Fruit fly (Drosophila melanogaster) whole organism, embryonic: Measurements from ENCODE around the gene CG34313.

ENCODE experiments used
- Ada2b ChIP-seq: fragments of 200-800 bp; sonication (Bioruptor generic); IDR thresholded peaks from 2 replicates; pipeline ENCODE4 v1.3.6; 2022; ENCODE audit warnings: missing biosample characterization, missing genetic modification characterization
- Adf1 ChIP-seq: fragments of 200-800 bp; sonication (Bioruptor generic); IDR thresholded peaks from 2 replicates; pipeline ENCODE4 v1.3.6; 2022; ENCODE audit warnings: missing biosample characterization, missing genetic modification characterization
- Aef1 ChIP-seq: fragments of 200-800 bp; sonication (Bioruptor generic); IDR thresholded peaks from 3 replicates; pipeline ENCODE4 v1.3.6; 2022; ENCODE audit warnings: missing biosample characterization, missing genetic modification characterization
- Antp ChIP-seq: fragments of 200-800 bp; sonication (Bioruptor generic); optimal IDR thresholded peaks from 3 replicates; lab custom pipeline; 2016; ENCODE audit warnings: missing biosample characterization, missing genetic modification characterization
- Bdp1 ChIP-seq: fragments of 200-800 bp; sonication (Bioruptor generic); optimal IDR thresholded peaks from 3 replicates; lab custom pipeline; 2016; ENCODE audit warnings: missing biosample characterization, missing genetic modification characterization
- CG10267 ChIP-seq: fragments of 200-800 bp; sonication (Bioruptor generic); optimal IDR thresholded peaks from 2 replicates; lab custom pipeline; 2018; ENCODE audit warnings: missing biosample characterization, mild to moderate bottlenecking, missing genetic modification characterization, moderate library complexity
- CG10979 ChIP-seq: fragments of 200-800 bp; sonication (Bioruptor generic); optimal IDR thresholded peaks from 2 replicates; lab custom pipeline; 2018; ENCODE audit warnings: missing biosample characterization, mild to moderate bottlenecking, missing genetic modification characterization, moderate library complexity
- CG12104 ChIP-seq: fragments of 200-800 bp; sonication (Bioruptor generic); optimal IDR thresholded peaks from 3 replicates; lab custom pipeline; 2016; ENCODE audit warnings: missing biosample characterization, missing genetic modification characterization
- CG1233 ChIP-seq: fragments of 200-800 bp; sonication (Bioruptor generic); optimal IDR thresholded peaks from 4 replicates; lab custom pipeline; 2018; ENCODE audit warnings: missing biosample characterization, mild to moderate bottlenecking, missing genetic modification characterization
- CG13624 ChIP-seq: fragments of 200-800 bp; sonication (Bioruptor generic); optimal IDR thresholded peaks from 2 replicates; lab custom pipeline; 2016; ENCODE audit warnings: missing biosample characterization, missing genetic modification characterization
- CG14014 ChIP-seq: fragments of 200-800 bp; sonication (Bioruptor generic); IDR thresholded peaks from 2 replicates; pipeline ENCODE4 v1.3.6; 2022; ENCODE audit warnings: missing biosample characterization, missing genetic modification characterization
- CG1529 ChIP-seq: fragments of 200-800 bp; sonication (Bioruptor generic); optimal IDR thresholded peaks from 3 replicates; lab custom pipeline; 2018; ENCODE audit warnings: missing biosample characterization, missing genetic modification characterization
- CG16779 ChIP-seq: fragments of 200-800 bp; sonication (Bioruptor generic); IDR thresholded peaks from 2 replicates; pipeline ENCODE4 v1.3.6; 2022; ENCODE audit warnings: missing biosample characterization, missing genetic modification characterization
- CG31388 ChIP-seq: fragments of 200-800 bp; sonication (Bioruptor generic); optimal IDR thresholded peaks from 2 replicates; lab custom pipeline; 2016; ENCODE audit warnings: missing biosample characterization, missing genetic modification characterization
- CG3407 ChIP-seq: fragments of 200-800 bp; sonication (Bioruptor generic); optimal IDR thresholded peaks from 2 replicates; lab custom pipeline; 2018; ENCODE audit warnings: missing biosample characterization, mild to moderate bottlenecking, missing genetic modification characterization
- CG42726 ChIP-seq: fragments of 200-800 bp; sonication (Bioruptor generic); IDR thresholded peaks from 2 replicates; pipeline ENCODE4 v1.3.6; 2022; ENCODE audit warnings: missing biosample characterization, missing genetic modification characterization; ENCODE audit not compliant: partially characterized antibody
- CG7928 ChIP-seq: fragments of 200-800 bp; sonication (Bioruptor generic); optimal IDR thresholded peaks from 2 replicates; lab custom pipeline; 2017; ENCODE audit warnings: missing biosample characterization, mild to moderate bottlenecking, missing genetic modification characterization
- CG8478 ChIP-seq: fragments of >200 bp; optimal IDR thresholded peaks from 2 replicates; lab custom pipeline; 2018
- CG9215 ChIP-seq: fragments of 200-800 bp; sonication (Bioruptor generic); IDR thresholded peaks from 2 replicates; pipeline ENCODE4 v1.3.6; 2022; ENCODE audit warnings: missing biosample characterization, missing genetic modification characterization
- CG9932 ChIP-seq: fragments of 200-800 bp; sonication (Bioruptor generic); IDR thresholded peaks from 2 replicates; pipeline ENCODE4 v1.3.6; 2022; ENCODE audit warnings: missing biosample characterization, missing genetic modification characterization
- Camta ChIP-seq: fragments of 200-800 bp; sonication (Bioruptor generic); optimal IDR thresholded peaks from 2 replicates; lab custom pipeline; 2016; ENCODE audit warnings: missing biosample characterization, missing genetic modification characterization
- CrebB ChIP-seq: fragments of 200-800 bp; sonication (Bioruptor generic); optimal IDR thresholded peaks from 3 replicates; lab custom pipeline; 2018; ENCODE audit warnings: missing biosample characterization, mild to moderate bottlenecking, missing genetic modification characterization
- D19A ChIP-seq: fragments of 200-800 bp; optimal IDR thresholded peaks from 3 replicates; lab custom pipeline; 2019; ENCODE audit warnings: missing biosample characterization, mild to moderate bottlenecking, missing genetic modification characterization, moderate library complexity
- Dek ChIP-seq: fragments of 200-800 bp; sonication (Bioruptor generic); optimal IDR thresholded peaks from 3 replicates; lab custom pipeline; 2019; ENCODE audit warnings: missing biosample characterization, mild to moderate bottlenecking, missing genetic modification characterization, moderate library complexity
- Dll ChIP-seq: fragments of 200-800 bp; sonication (Bioruptor generic); IDR thresholded peaks from 4 replicates; pipeline ENCODE4 v1.3.6; 2022; ENCODE audit warnings: missing biosample characterization, missing genetic modification characterization; ENCODE audit not compliant: partially characterized antibody
- Eip74EF ChIP-seq, 2 experiments: fragments of 200-800 bp in 1 of 2; fragments of >200 bp in 1 of 2; sonication (Bioruptor generic) in 1 of 2; optimal IDR thresholded peaks; 2 replicates each; lab custom pipeline; 2017 to 2019; ENCODE audit warnings: missing biosample characterization in 2 of 2, missing genetic modification characterization in 2 of 2, mild to moderate bottlenecking in 1 of 2, moderate library complexity in 1 of 2
- Hey ChIP-seq: fragments of 200-800 bp; sonication (Bioruptor generic); optimal IDR thresholded peaks from 3 replicates; lab custom pipeline; 2018; ENCODE audit warnings: missing biosample characterization, mild to moderate bottlenecking, missing genetic modification characterization
- HmgZ ChIP-seq: fragments of 200-800 bp; sonication (Bioruptor generic); optimal IDR thresholded peaks from 2 replicates; lab custom pipeline; 2018; ENCODE audit warnings: missing biosample characterization, mild to moderate bottlenecking, missing genetic modification characterization
- Mrtf ChIP-seq: fragments of 200-800 bp; sonication (Bioruptor generic); IDR thresholded peaks from 3 replicates; pipeline ENCODE4 v1.3.6; 2022; ENCODE audit warnings: missing biosample characterization, missing genetic modification characterization
- Neu2 ChIP-seq: fragments of 200-800 bp; sonication (Bioruptor generic); optimal IDR thresholded peaks from 3 replicates; lab custom pipeline; 2016; ENCODE audit warnings: missing biosample characterization, missing genetic modification characterization, borderline replicate concordance
- Nf-YB ChIP-seq: fragments of 200-800 bp; sonication (Bioruptor generic); optimal IDR thresholded peaks from 3 replicates; lab custom pipeline; 2019; ENCODE audit warnings: missing biosample characterization, mild to moderate bottlenecking, missing genetic modification characterization, moderate library complexity
- PHDP ChIP-seq: fragments of 200-800 bp; sonication (Bioruptor generic); optimal IDR thresholded peaks from 3 replicates; lab custom pipeline; 2018; ENCODE audit warnings: missing biosample characterization, mild to moderate bottlenecking, missing genetic modification characterization, moderate library complexity
- Pdp1 ChIP-seq, 2 experiments: fragments of 200-800 bp; sonication (Bioruptor generic); optimal IDR thresholded peaks; 3 replicates each; lab custom pipeline; 2016; ENCODE audit warnings: missing biosample characterization in 2 of 2, missing genetic modification characterization in 2 of 2, mild to moderate bottlenecking in 1 of 2, moderate library complexity in 1 of 2
- Sry-β ChIP-seq: fragments of 200-800 bp; sonication (Bioruptor generic); optimal IDR thresholded peaks from 2 replicates; lab custom pipeline; 2018; ENCODE audit warnings: missing biosample characterization, mild to moderate bottlenecking, missing genetic modification characterization, moderate library complexity
- ase ChIP-seq: fragments of 200-800 bp; sonication (Bioruptor generic); IDR thresholded peaks from 3 replicates; pipeline ENCODE4 v1.3.6; 2022; ENCODE audit warnings: missing biosample characterization, missing genetic modification characterization
- bbx ChIP-seq: fragments of 200-800 bp; sonication (Bioruptor generic); IDR thresholded peaks from 2 replicates; pipeline ENCODE4 v1.3.6; 2022; ENCODE audit warnings: missing biosample characterization, missing genetic modification characterization; ENCODE audit not compliant: partially characterized antibody
- br ChIP-seq: fragments of >200 bp; optimal IDR thresholded peaks from 2 replicates; lab custom pipeline; 2017
- caup ChIP-seq: fragments of 200-800 bp; sonication (Bioruptor generic); optimal IDR thresholded peaks from 3 replicates; lab custom pipeline; 2017; ENCODE audit warnings: missing biosample characterization, mild to moderate bottlenecking, missing genetic modification characterization, moderate library complexity; ENCODE audit not compliant: severe bottlenecking
- cwo ChIP-seq: fragments of 200-800 bp; sonication (Bioruptor generic); optimal IDR thresholded peaks from 3 replicates; lab custom pipeline; 2017; ENCODE audit warnings: missing biosample characterization, missing genetic modification characterization, mild to moderate bottlenecking, moderate library complexity, missing genetic modification reagents
- eve ChIP-seq, 2 experiments: fragments of >200 bp; optimal IDR thresholded peaks; 2 replicates each; lab custom pipeline; 2017; ENCODE audit warnings: missing biosample characterization in 2 of 2, missing genetic modification characterization in 2 of 2
- ftz-f1 ChIP-seq: fragments of 200-800 bp; sonication (Bioruptor generic); optimal IDR thresholded peaks from 2 replicates; lab custom pipeline; 2016; ENCODE audit warnings: missing biosample characterization, missing genetic modification characterization
- gt ChIP-seq: fragments of 200-800 bp; sonication (Bioruptor generic); IDR thresholded peaks from 2 replicates; pipeline ENCODE4 v1.3.6; 2022; ENCODE audit warnings: missing biosample characterization, missing genetic modification characterization
- hth ChIP-seq: fragments of >200 bp; optimal IDR thresholded peaks from 2 replicates; lab custom pipeline; 2017; ENCODE audit warnings: inconsistent platforms
- insv ChIP-seq, 2 experiments: fragments of 200-800 bp; sonication (Bioruptor generic); optimal IDR thresholded peaks; 3 replicates each; lab custom pipeline; 2016 to 2018; ENCODE audit warnings: missing biosample characterization in 2 of 2, missing genetic modification characterization in 2 of 2
- jigr1 ChIP-seq: fragments of 200-800 bp; sonication (Bioruptor generic); IDR thresholded peaks from 3 replicates; pipeline ENCODE4 v1.3.6; 2022; ENCODE audit warnings: missing biosample characterization, missing genetic modification characterization
- lmd ChIP-seq: fragments of 200-800 bp; sonication (Bioruptor generic); IDR thresholded peaks from 2 replicates; pipeline ENCODE4 v1.3.6; 2022; ENCODE audit warnings: missing biosample characterization, missing genetic modification characterization
- lov ChIP-seq, 2 experiments: fragments of 200-800 bp in 1 of 2; fragments of >200 bp in 1 of 2; sonication (Bioruptor generic) in 1 of 2; IDR thresholded peaks in 1 of 2; optimal IDR thresholded peaks in 1 of 2; 2 replicates in 1 of 2; 3 replicates in 1 of 2; pipeline versions ENCODE4 v1.3.6 to Lab custom; 2017 to 2022; ENCODE audit warnings: missing biosample characterization in 1 of 2, missing genetic modification characterization in 1 of 2
- run ChIP-seq: fragments of 200-800 bp; sonication (Bioruptor generic); optimal IDR thresholded peaks from 3 replicates; lab custom pipeline; 2018; ENCODE audit warnings: missing biosample characterization, mild to moderate bottlenecking, missing genetic modification characterization
- toy ChIP-seq: fragments of 200-800 bp; sonication (Bioruptor generic); IDR thresholded peaks from 2 replicates; pipeline ENCODE4 v1.3.6; 2022; ENCODE audit warnings: missing biosample characterization, missing genetic modification characterization
- tx ChIP-seq: fragments of 200-800 bp; sonication (Bioruptor generic); optimal IDR thresholded peaks from 2 replicates; lab custom pipeline; 2016; ENCODE audit warnings: missing biosample characterization, missing genetic modification characterization
- zen ChIP-seq: fragments of 200-800 bp; sonication (Bioruptor generic); optimal IDR thresholded peaks from 3 replicates; lab custom pipeline; 2018; ENCODE audit warnings: missing biosample characterization, mild to moderate bottlenecking, missing genetic modification characterization, moderate library complexity

CG34313 gene

dm6 chr2L:16868897-16869324, 10.4 kb upstream of the CG34313 start (continued):
- TF ChIP-seq Antp (no peak), CG31388 (GFP tag; lab: Kevin White, UChicago) (no peak), PHDP (peak; percentile 60), CG3407 (GFP tag; lab: Kevin White, UChicago) (peak; percentile 16), Bdp1 (GFP tag; lab: Kevin White, UChicago) (no peak), Ada2b (GFP tag; lab: Robert Waterston, UW) (no peak), ftz-f1 (no peak), br (lab: Kevin White, UChicago) (no peak), CG7928 (GFP tag; lab: Kevin White, UChicago) (no peak), CG14014 (GFP tag; lab: Robert Waterston, UW) (no peak), cwo (GFP tag; lab: Kevin White, UChicago) (no peak), CG13624 (GFP tag; lab: Kevin White, UChicago) (no peak), Camta (GFP tag; lab: Kevin White, UChicago) (no peak), gt (GFP tag; lab: Robert Waterston, UW) (no peak), Mrtf (GFP tag; lab: Robert Waterston, UW) (no peak), insv (GFP tag; optimal IDR thresholded peaks at IDR 0.05; lab: Kevin White, UChicago) (no peak), run (tag; lab: Kevin White, UChicago) (peak; percentile 1), toy (no peak), lmd (GFP tag; lab: Robert Waterston, UW) (peak; percentile 73), eve (GFP tag; optimal IDR thresholded peaks at IDR 0.05; lab: Kevin White, UChicago) (peak in 1 of 2 experiments; percentile 32), HmgZ (no peak), Sry-β (GFP tag; lab: Kevin White, UChicago) (no peak), Nf-YB (peak; percentile 34), Neu2 (GFP tag; lab: Kevin White, UChicago) (no peak), Aef1 (GFP tag; lab: Robert Waterston, UW) (peak; percentile 36; the same call in 1 of the 3 replicates), hth (lab: Kevin White, UChicago) (no peak), CG10267 (tag; lab: Kevin White, UChicago) (peak; percentile 29), CG12104 (GFP tag; lab: Kevin White, UChicago) (no peak), lov (optimal IDR thresholded peaks at IDR 0.05; lab: Kevin White, UChicago) (no peak), lov (GFP tag; IDR thresholded peaks at IDR 0.05; lab: Robert Waterston, UW) (no peak), jigr1 (GFP tag; lab: Robert Waterston, UW) (0 out of 3 replicates have a peak, but pooled peaks have one; percentile 40), Pdp1 (GFP tag; optimal IDR thresholded peaks at IDR 0.05; lab: Kevin White, UChicago) (no peak), CG1529 (GFP tag; lab: Kevin White, UChicago) (no peak), zen (tag; lab: Kevin White, UChicago) (no peak), Hey (tag; lab: Kevin White, UChicago) (no peak), CrebB (tag; lab: Kevin White, UChicago) (no peak), CG42726 (GFP tag; lab: Robert Waterston, UW) (no peak), CG9215 (GFP tag; lab: Robert Waterston, UW) (no peak), bbx (GFP tag; lab: Robert Waterston, UW) (no peak), Adf1 (GFP tag; lab: Robert Waterston, UW) (no peak; the same call in 1 of the 2 replicates), tx (GFP tag; lab: Kevin White, UChicago) (no peak), Dek (tag; lab: Kevin White, UChicago) (peak; percentile 27), Dll (GFP tag; lab: Robert Waterston, UW) (no peak), Eip74EF (GFP tag; optimal IDR thresholded peaks at IDR 0.05; lab: Kevin White, UChicago) (no peak), ase (no peak), CG10979 (tag; lab: Kevin White, UChicago) (peak; percentile 57), CG9932 (GFP tag; lab: Robert Waterston, UW) (peak; percentile 39; the same call in 1 of the 2 replicates), CG16779 (no peak), caup (GFP tag; lab: Kevin White, UChicago) (no peak), CG1233 (GFP tag; lab: Kevin White, UChicago) (no peak), CG8478 (no peak), D19A (peak; percentile 45)
